Worm (Caenorhabditis elegans) whole organism, early embryonic: ENCODE data around the gene rab-21.

Source experiments
- B0310.2 ChIP-seq: sonication (generic microtip); optimal IDR thresholded peaks from 2 replicates; lab custom pipeline; 2016; ENCODE audit warnings: mild to moderate bottlenecking, missing genetic modification characterization, missing compliant biosample characterization
- F13C5.2 ChIP-seq: sonication (generic microtip); optimal IDR thresholded peaks from 2 replicates; lab custom pipeline; 2017; ENCODE audit warnings: mild to moderate bottlenecking, missing genetic modification characterization, inconsistent platforms, missing compliant biosample characterization
- aly-1 ChIP-seq: sonication (generic microtip); optimal IDR thresholded peaks from 2 replicates; lab custom pipeline; 2016; ENCODE audit warnings: missing genetic modification characterization, missing compliant biosample characterization
- ama-1 ChIP-seq: fragments of 150-350 bp; optimal IDR thresholded peaks from 2 replicates; lab custom pipeline; 2014
- ceh-13 ChIP-seq: fragments of 200-800 bp; sonication (Bioruptor generic); optimal IDR thresholded peaks from 2 replicates; lab custom pipeline; 2018; ENCODE audit warnings: mild to moderate bottlenecking, missing genetic modification characterization, missing compliant biosample characterization
- ceh-36 ChIP-seq: sonication (generic microtip); optimal IDR thresholded peaks from 2 replicates; lab custom pipeline; 2016; ENCODE audit warnings: missing genetic modification characterization, inconsistent platforms, missing compliant biosample characterization
- ets-7 ChIP-seq: sonication (generic microtip); optimal IDR thresholded peaks from 2 replicates; lab custom pipeline; 2016; ENCODE audit warnings: missing genotype, missing genetic modification characterization, missing compliant biosample characterization
- flt-1 ChIP-seq: fragments of 200-800 bp; sonication (Bioruptor generic); IDR thresholded peaks from 2 replicates; pipeline ENCODE4 v1.3.6; 2022; ENCODE audit warnings: missing genetic modification characterization, missing compliant biosample characterization
- hmbx-1 ChIP-seq: sonication (generic microtip); optimal IDR thresholded peaks from 2 replicates; lab custom pipeline; 2016; ENCODE audit warnings: mild to moderate bottlenecking, missing genetic modification characterization, missing compliant biosample characterization
- hmg-4 ChIP-seq: fragments of 200-800 bp; sonication (Bioruptor generic); optimal IDR thresholded peaks from 2 replicates; lab custom pipeline; 2018; ENCODE audit warnings: mild to moderate bottlenecking, missing genetic modification characterization, missing compliant biosample characterization
- hnd-1 ChIP-seq: sonication (generic microtip); optimal IDR thresholded peaks from 2 replicates; lab custom pipeline; 2016; ENCODE audit warnings: missing genetic modification characterization, missing compliant biosample characterization
- pes-1 ChIP-seq: fragments of 200-800 bp; sonication (Bioruptor generic); IDR thresholded peaks from 2 replicates; pipeline ENCODE4 v1.3.6; 2022; ENCODE audit warnings: missing genetic modification reagents, missing genetic modification characterization, missing compliant biosample characterization
- scrt-1 ChIP-seq: fragments of 200-800 bp; sonication (Bioruptor generic); IDR thresholded peaks from 2 replicates; pipeline ENCODE4 v1.3.6; 2022; ENCODE audit warnings: missing genetic modification characterization, missing compliant biosample characterization
- sea-1 ChIP-seq: fragments of 200-800 bp; sonication (Bioruptor generic); conservative IDR thresholded peaks from 2 replicates; pipeline ENCODE4 v1.3.6; 2022; ENCODE audit warnings: missing genetic modification characterization, missing compliant biosample characterization
- tbx-11 ChIP-seq: fragments of 200-800 bp; sonication (Bioruptor generic); IDR thresholded peaks from 2 replicates; pipeline ENCODE4 v1.3.6; 2022; ENCODE audit warnings: missing genetic modification characterization, missing compliant biosample characterization
- tbx-37 ChIP-seq: fragments of 200-800 bp; sonication (Bioruptor generic); conservative IDR thresholded peaks from 2 replicates; pipeline ENCODE4 v1.3.6; 2022; ENCODE audit warnings: missing genetic modification reagents, missing genetic modification characterization, missing compliant biosample characterization
- tra-4 ChIP-seq: sonication (generic microtip); optimal IDR thresholded peaks from 2 replicates; lab custom pipeline; 2017; ENCODE audit warnings: missing genetic modification characterization, missing compliant biosample characterization

Gene rab-21

ce11 chrII:8744555-8745448 lies 30.0 kb upstream of the rab-21 start:
- no peak for TF ChIP-seq hmg-4
- TF ChIP-seq aly-1 (tag; lab: Kevin White, UChicago) = no peak
- no peak for TF ChIP-seq ceh-13 (GFP tag; lab: Kevin White, UChicago)
- no peak for TF ChIP-seq ama-1 (lab: Kevin White, UChicago)
- no peak for TF ChIP-seq tbx-37 (GFP tag; lab: Robert Waterston, UW)
- no peak for TF ChIP-seq pes-1 (GFP tag; lab: Robert Waterston, UW)
- no peak for TF ChIP-seq hmbx-1

- no peak for TF ChIP-seq aly-1 (tag; lab: Kevin White, UChicago)
- TF ChIP-seq tbx-37 (GFP tag; lab: Robert Waterston, UW) = no peak
- TF ChIP-seq ama-1 (lab: Kevin White, UChicago) = no peak
- no peak for TF ChIP-seq ceh-13 (GFP tag; lab: Kevin White, UChicago)
- peak; percentile 6 for TF ChIP-seq hmg-4
- TF ChIP-seq sea-1 (GFP tag; lab: Robert Waterston, UW) = no peak
- TF ChIP-seq pes-1 (GFP tag; lab: Robert Waterston, UW) = no peak
- no peak for TF ChIP-seq ets-7
Observed at ce11 chrII:8743379-8744173, 28.8 kb upstream of the rab-21 start, which contains the start of gene mak-1. Gene mak-1 (plus strand): TSS chrII:8744071.

- TF ChIP-seq tbx-37 (GFP tag; lab: Robert Waterston, UW) (no peak), F13C5.2 (tag; lab: Kevin White, UChicago) (no peak), flt-1 (GFP tag; lab: Robert Waterston, UW) (no peak)
Observed at ce11 chrII:8742972-8743371, 28.2 kb upstream of the rab-21 start.

- TF ChIP-seq ets-7 (no peak), pes-1 (GFP tag; lab: Robert Waterston, UW) (no peak)
Observed at ce11 chrII:8742006-8742847, 27.4 kb upstream of the rab-21 start.

ce11 chrII:8741277-8741676 lies 26.5 kb upstream of the rab-21 start:
- TF ChIP-seq aly-1 (tag; lab: Kevin White, UChicago) (no peak), ets-7 (no peak), ceh-36 (no peak), hnd-1 (no peak), hmg-4 (no peak), F13C5.2 (tag; lab: Kevin White, UChicago) (no peak), ama-1 (lab: Kevin White, UChicago) (no peak), tra-4 (no peak), flt-1 (GFP tag; lab: Robert Waterston, UW) (no peak), B0310.2 (tag; lab: Kevin White, UChicago) (no peak), tbx-37 (GFP tag; lab: Robert Waterston, UW) (no peak), scrt-1 (GFP tag; lab: Robert Waterston, UW) (no peak), tbx-11 (GFP tag; lab: Robert Waterston, UW) (no peak)

- TF ChIP-seq F13C5.2 (tag; lab: Kevin White, UChicago) = no peak
- TF ChIP-seq tbx-37 (GFP tag; lab: Robert Waterston, UW) = no peak
- TF ChIP-seq tra-4 = no peak
- TF ChIP-seq hmbx-1 = no peak
- TF ChIP-seq flt-1 (GFP tag; lab: Robert Waterston, UW) = no peak
- no peak for TF ChIP-seq sea-1 (GFP tag; lab: Robert Waterston, UW)
- TF ChIP-seq tbx-11 (GFP tag; lab: Robert Waterston, UW) = no peak
Observed at ce11 chrII:8740326-8740949, 25.6 kb upstream of the rab-21 start.

- TF ChIP-seq hnd-1 (no peak), ceh-36 (no peak), hmg-4 (no peak), ceh-13 (GFP tag; lab: Kevin White, UChicago) (no peak), tra-4 (no peak), ama-1 (lab: Kevin White, UChicago) (no peak), aly-1 (tag; lab: Kevin White, UChicago) (no peak), hmbx-1 (no peak), tbx-37 (GFP tag; lab: Robert Waterston, UW) (no peak)
Observed at ce11 chrII:8738955-8739354, 24.1 kb upstream of the rab-21 start.
